Worm (Caenorhabditis elegans) whole organism, L4 larva: ENCODE results near the gene mul-1.
A peak's percentile ranks its signal among the peaks of the same experiment; 100 is the strongest.

Source experiments
- F37D6.2 ChIP-seq: sonication (generic microtip); optimal IDR thresholded peaks from 2 replicates; lab custom pipeline; 2016; ENCODE audit warnings: mild to moderate bottlenecking, missing genetic modification characterization, missing compliant biosample characterization
- F44E2.7 ChIP-seq: fragments of 200-800 bp; sonication (Bioruptor generic); IDR thresholded peaks from 2 replicates; pipeline ENCODE4 v2.1.2; 2022; ENCODE audit warnings: missing genetic modification characterization, missing compliant biosample characterization
- T20F7.1 ChIP-seq: fragments of 200-800 bp; sonication (Bioruptor generic); optimal IDR thresholded peaks from 2 replicates; lab custom pipeline; 2018; ENCODE audit warnings: mild to moderate bottlenecking, missing genetic modification characterization, missing compliant biosample characterization
- Y5F2A.4 ChIP-seq: fragments of 200-800 bp; sonication (Bioruptor generic); optimal IDR thresholded peaks from 2 replicates; lab custom pipeline; 2018; ENCODE audit warnings: mild to moderate bottlenecking, missing genetic modification characterization, missing compliant biosample characterization
- ZK337.2 ChIP-seq: fragments of 200-800 bp; sonication (Bioruptor generic); IDR thresholded peaks from 2 replicates; pipeline ENCODE4 v1.3.6; 2022; ENCODE audit warnings: missing genetic modification reagents, missing genetic modification characterization, missing compliant biosample characterization
- aly-2 ChIP-seq: sonication (generic microtip); optimal IDR thresholded peaks from 2 replicates; lab custom pipeline; 2018; ENCODE audit warnings: missing biosample characterization, missing genetic modification characterization
- ceh-20 ChIP-seq: fragments of 200-800 bp; sonication (Bioruptor generic); IDR thresholded peaks from 2 replicates; pipeline ENCODE4 v1.3.6; 2022; ENCODE audit warnings: missing genetic modification reagents, missing genetic modification characterization, missing compliant biosample characterization
- ceh-28 ChIP-seq: fragments of 150-350 bp; optimal IDR thresholded peaks from 2 replicates; lab custom pipeline; 2014; ENCODE audit warnings: missing biosample characterization, missing genetic modification reagents, missing genetic modification characterization
- ces-1 ChIP-seq: fragments of 150-350 bp; sonication (generic microtip); optimal IDR thresholded peaks from 4 replicates; lab custom pipeline; 2014; ENCODE audit warnings: missing biosample characterization, missing genetic modification reagents, missing genetic modification characterization
- ctbp-1 ChIP-seq: fragments of 200-800 bp; sonication (Bioruptor generic); IDR thresholded peaks from 2 replicates; pipeline ENCODE4 v1.3.6; 2022; ENCODE audit warnings: missing genetic modification reagents, missing genetic modification characterization, missing compliant biosample characterization
- daf-19 ChIP-seq: fragments of 200-800 bp; sonication (Bioruptor generic); conservative IDR thresholded peaks from 2 replicates; pipeline ENCODE4 v1.3.6; 2022; ENCODE audit warnings: missing genetic modification characterization, missing compliant biosample characterization
- daf-8 ChIP-seq: fragments of 200-800 bp; sonication (Bioruptor generic); IDR thresholded peaks from 2 replicates; pipeline ENCODE4 v1.3.6; 2022; ENCODE audit warnings: missing genetic modification characterization, missing compliant biosample characterization
- dmd-6 ChIP-seq: fragments of 200-800 bp; sonication (Bioruptor generic); IDR thresholded peaks from 2 replicates; pipeline ENCODE4 v1.3.6; 2022; ENCODE audit warnings: missing genetic modification reagents, missing genetic modification characterization, missing compliant biosample characterization
- fkh-10 ChIP-seq: fragments of 150-350 bp; optimal IDR thresholded peaks from 2 replicates; lab custom pipeline; 2014; ENCODE audit warnings: missing biosample characterization, missing genetic modification reagents, missing genetic modification characterization
- gei-8 ChIP-seq: fragments of 200-800 bp; sonication (Bioruptor generic); optimal IDR thresholded peaks from 2 replicates; lab custom pipeline; 2018; ENCODE audit warnings: mild to moderate bottlenecking, missing genetic modification characterization, missing compliant biosample characterization
- hif-1 ChIP-seq, 2 experiments: sonication (generic microtip); optimal IDR thresholded peaks; 2 replicates each; lab custom pipeline; 2016 to 2017; ENCODE audit warnings: missing compliant biosample characterization in 2 of 2, missing genetic modification characterization in 2 of 2, missing genetic modification reagents in 2 of 2, missing genotype in 2 of 2, mild to moderate bottlenecking in 1 of 2
- hlh-11 ChIP-seq: fragments of 200-800 bp; sonication (Bioruptor generic); optimal IDR thresholded peaks from 2 replicates; lab custom pipeline; 2018; ENCODE audit warnings: mild to moderate bottlenecking, missing genetic modification characterization, missing compliant biosample characterization
- jun-1 ChIP-seq: fragments of 150-350 bp; optimal IDR thresholded peaks from 2 replicates; lab custom pipeline; 2014; ENCODE audit warnings: missing biosample characterization, missing genetic modification reagents, missing genetic modification characterization
- mdl-1 ChIP-seq, 2 experiments: fragments of 150-350 bp in 1 of 2; sonication (generic microtip) in 1 of 2; optimal IDR thresholded peaks; 2 replicates each; lab custom pipeline; 2014 to 2017; ENCODE audit warnings: missing biosample characterization in 2 of 2, missing genetic modification characterization in 2 of 2
- mep-1 ChIP-seq: fragments of 150-350 bp; sonication (generic microtip); optimal IDR thresholded peaks from 3 replicates; lab custom pipeline; 2014; ENCODE audit warnings: missing biosample characterization, missing genetic modification characterization
- mes-2 ChIP-seq: sonication (generic microtip); optimal IDR thresholded peaks from 2 replicates; lab custom pipeline; 2016; ENCODE audit warnings: missing genotype, mild to moderate bottlenecking, missing genetic modification characterization, missing compliant biosample characterization; ENCODE audit not compliant: poor library complexity, severe bottlenecking
- mxl-2 ChIP-seq: fragments of 200-800 bp; sonication (Bioruptor generic); conservative IDR thresholded peaks from 2 replicates; pipeline ENCODE4 v1.3.6; 2022; ENCODE audit warnings: missing genetic modification reagents, missing genetic modification characterization, missing compliant biosample characterization
- mxl-3 ChIP-seq: fragments of 200-800 bp; sonication (Bioruptor generic); optimal IDR thresholded peaks from 2 replicates; lab custom pipeline; 2018; ENCODE audit warnings: mild to moderate bottlenecking, missing genetic modification characterization, missing compliant biosample characterization
- nhr-28 ChIP-seq: fragments of 150-350 bp; optimal IDR thresholded peaks from 2 replicates; lab custom pipeline; 2014; ENCODE audit warnings: missing biosample characterization, missing genetic modification characterization
- pqm-1 ChIP-seq: sonication (generic microtip); optimal IDR thresholded peaks from 2 replicates; lab custom pipeline; 2017; ENCODE audit warnings: missing biosample characterization, missing genetic modification characterization
- rbr-2 ChIP-seq: sonication (generic microtip); optimal IDR thresholded peaks from 2 replicates; lab custom pipeline; 2016; ENCODE audit warnings: missing genotype, missing genetic modification characterization, missing compliant biosample characterization
- set-16 ChIP-seq: fragments of 200-800 bp; sonication (Bioruptor generic); IDR thresholded peaks from 2 replicates; pipeline ENCODE4 v1.3.6; 2022; ENCODE audit warnings: missing genetic modification reagents, missing genetic modification characterization, missing compliant biosample characterization
- snpc-1.2 ChIP-seq: fragments of 200-800 bp; sonication (Bioruptor generic); IDR thresholded peaks from 2 replicates; pipeline ENCODE4 v1.3.6; 2022; ENCODE audit warnings: missing genetic modification reagents, missing genetic modification characterization, missing compliant biosample characterization
- unc-62 ChIP-seq, 3 experiments: fragments of 150-350 bp in 1 of 3; sonication (generic microtip); optimal IDR thresholded peaks in 2 of 3; peaks in 1 of 3; 1 replicate in 1 of 3; 2 replicates in 2 of 3; lab custom pipeline; 2014 to 2017; ENCODE audit warnings: missing biosample characterization in 3 of 3, missing genetic modification characterization in 3 of 3, missing genetic modification reagents in 3 of 3, missing genotype in 1 of 3
- zag-1 ChIP-seq: fragments of 150-350 bp; optimal IDR thresholded peaks from 2 replicates; lab custom pipeline; 2014; ENCODE audit warnings: missing biosample characterization, missing genetic modification characterization
- zip-11 ChIP-seq: fragments of 200-800 bp; sonication (Bioruptor generic); IDR thresholded peaks from 2 replicates; pipeline ENCODE4 v1.3.6; 2022; ENCODE audit warnings: missing genetic modification characterization, missing compliant biosample characterization

mul-1 gene

ce11 chrIV:4125657-4126056 lies 2.7 kb upstream of the mul-1 start, which contains the start of gene F49F1.7:
TSS of gene F49F1.7 (minus strand) at chrIV:4125757.
- TF ChIP-seq dmd-6 (GFP tag; lab: Robert Waterston, UW): peak; percentile 30; the same call in 1 of the 2 replicates

ce11 chrIV:4121055-4121454 lies 1.9 kb downstream of the mul-1 start:
- TF ChIP-seq fkh-10 (GFP tag; lab: Kevin White, UChicago) (no peak), pqm-1 (tag; lab: Kevin White, UChicago) (peak; percentile 43), gei-8 (GFP tag; lab: Kevin White, UChicago) (no peak), mxl-2 (no peak), rbr-2 (no peak), daf-8 (no peak), daf-19 (GFP tag; lab: Robert Waterston, UW) (no peak), ces-1 (GFP tag; lab: Kevin White, UChicago) (no peak), dmd-6 (GFP tag; lab: Robert Waterston, UW) (peak; percentile 23; the same call in 1 of the 2 replicates), Y5F2A.4 (no peak), mxl-3 (GFP tag; lab: Kevin White, UChicago) (no peak), hlh-11 (peak; percentile 28), unc-62 (GFP tag; optimal IDR thresholded peaks at IDR 0.05 in 1 of 2; lab: Kevin White, UChicago) (no peak), unc-62 (tag; optimal IDR thresholded peaks at IDR 0.05; lab: Kevin White, UChicago) (no peak), mdl-1 (tag; optimal IDR thresholded peaks at IDR 0.05; lab: Kevin White, UChicago) (no peak)
- TF ChIP-seq, all 104 proteins: peak for 3

- TF ChIP-seq zip-11 (GFP tag; lab: Robert Waterston, UW): no peak
- no peak for TF ChIP-seq zag-1 (tag; lab: Kevin White, UChicago)
- TF ChIP-seq mep-1 (tag; lab: Kevin White, UChicago): no peak
- no peak for TF ChIP-seq aly-2
- no peak for TF ChIP-seq set-16
- TF ChIP-seq nhr-28: no peak
- TF ChIP-seq mes-2: no peak
- no peak for TF ChIP-seq ZK337.2 (GFP tag; lab: Robert Waterston, UW)
- no peak for TF ChIP-seq T20F7.1 (GFP tag; lab: Kevin White, UChicago)
- no peak for TF ChIP-seq unc-62 (GFP tag; optimal IDR thresholded peaks at IDR 0.05 in 1 of 2; lab: Kevin White, UChicago)
- no peak for TF ChIP-seq unc-62 (tag; optimal IDR thresholded peaks at IDR 0.05; lab: Kevin White, UChicago)
- TF ChIP-seq hif-1 (tag; optimal IDR thresholded peaks at IDR 0.05; lab: Kevin White, UChicago): no peak
- TF ChIP-seq ces-1 (GFP tag; lab: Kevin White, UChicago): no peak
- no peak for TF ChIP-seq F37D6.2 (tag; lab: Kevin White, UChicago)
Measured at ce11 chrIV:4120263-4120662, 2.7 kb downstream of the mul-1 start, which contains the start of gene F49F1.5. TSS of gene F49F1.5 (minus strand) at chrIV:4120415.

ce11 chrIV:4117432-4117831 lies 5.5 kb downstream of the mul-1 start, which contains the start of gene drd-50:
TSS of gene drd-50 (plus strand) at chrIV:4117732.
- TF ChIP-seq pqm-1 (tag; lab: Kevin White, UChicago) (peak; percentile 42), F44E2.7 (GFP tag; lab: Robert Waterston, UW) (no peak), mep-1 (tag; lab: Kevin White, UChicago) (no peak), jun-1 (tag; lab: Kevin White, UChicago) (no peak)

- TF ChIP-seq snpc-1.2 (GFP tag; lab: Robert Waterston, UW) (no peak), ctbp-1 (no peak), ceh-28 (tag; lab: Kevin White, UChicago) (no peak), ZK337.2 (GFP tag; lab: Robert Waterston, UW) (no peak), ceh-20 (GFP tag; lab: Robert Waterston, UW) (no peak)
- TF ChIP-seq, all 104 proteins: peak for 0
Measured at ce11 chrIV:4115634-4116033, 7.3 kb downstream of the mul-1 start, which contains the start of the genes F49F1.4 and F49F1.2. TSS of gene F49F1.4 (minus strand) at chrIV:4115734. TSS of gene F49F1.2 (plus strand) at chrIV:4115943.
